Worm (Caenorhabditis elegans) whole organism, late embryonic: ENCODE results near the gene F39G3.4.

ENCODE experiments used
- ceh-24 ChIP-seq: sonication (generic microtip); optimal IDR thresholded peaks from 2 replicates; lab custom pipeline; 2016; ENCODE audit warnings: mild to moderate bottlenecking, missing genetic modification characterization, missing compliant biosample characterization
- ceh-9 ChIP-seq: sonication (generic microtip); optimal IDR thresholded peaks from 2 replicates; lab custom pipeline; 2016; ENCODE audit warnings: mild to moderate bottlenecking, missing genetic modification characterization, inconsistent platforms, missing compliant biosample characterization
- dve-1 ChIP-seq: sonication (generic microtip); optimal IDR thresholded peaks from 2 replicates; lab custom pipeline; 2017; ENCODE audit warnings: antibody characterized with exemption, mild to moderate bottlenecking, missing genetic modification characterization, missing compliant biosample characterization
- nhr-232 ChIP-seq: sonication (generic microtip); optimal IDR thresholded peaks from 2 replicates; lab custom pipeline; 2016; ENCODE audit warnings: missing genetic modification characterization, missing compliant biosample characterization
- ref-2 ChIP-seq: sonication (generic microtip); optimal IDR thresholded peaks from 2 replicates; lab custom pipeline; 2016; ENCODE audit warnings: missing genetic modification characterization, missing compliant biosample characterization
- rnt-1 ChIP-seq: sonication (generic microtip); optimal IDR thresholded peaks from 2 replicates; lab custom pipeline; 2016; ENCODE audit warnings: missing genetic modification characterization, missing compliant biosample characterization

DNA sequence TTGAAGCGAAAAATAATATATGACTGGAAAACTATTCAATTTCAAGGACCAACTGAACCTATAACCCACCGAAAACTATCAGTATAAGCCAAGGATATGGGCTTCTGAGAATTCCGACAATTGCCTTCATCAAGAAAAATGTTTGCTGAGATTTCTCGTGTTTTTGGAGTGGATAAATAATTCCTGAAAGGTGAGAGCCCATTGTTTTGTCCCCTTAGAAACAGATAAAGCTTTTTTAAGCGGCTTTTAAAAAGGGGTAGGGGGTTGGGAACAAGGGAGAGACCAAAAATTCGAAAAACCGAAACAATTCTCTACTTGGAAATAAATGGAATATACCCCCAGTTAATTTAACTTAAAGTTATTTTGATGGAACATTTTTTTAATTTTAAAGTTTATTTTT lies 41.9 kb downstream of the F39G3.4 start, which contains the start of gene C18G1.8:
- no peak for TF ChIP-seq ceh-24 (tag; lab: Kevin White, UChicago)
- no peak for TF ChIP-seq nhr-232
- TF ChIP-seq ceh-9 (tag; lab: Kevin White, UChicago) = no peak
- no peak for TF ChIP-seq rnt-1 (tag; lab: Kevin White, UChicago)
- no peak for TF ChIP-seq dve-1 (tag; lab: Kevin White, UChicago)
- TF ChIP-seq ref-2 (tag; lab: Kevin White, UChicago) = no peak
